Worm (Caenorhabditis elegans) whole organism, young adult: Measurements from ENCODE around the gene ttbk-8.1.
"Not testable (repeated sequence)": the region's sequence is repeated elsewhere in the genome, so short reads cannot be mapped to it uniquely, and the experiment has no call there.

Source experiments
- B0019.2 ChIP-seq: fragments of 200-800 bp; sonication (Bioruptor generic); conservative IDR thresholded peaks from 2 replicates; pipeline ENCODE4 v1.3.6; 2022; ENCODE audit warnings: missing genetic modification reagents, missing genetic modification characterization, missing compliant biosample characterization
- B0261.1 ChIP-seq: sonication (generic microtip); optimal IDR thresholded peaks from 2 replicates; lab custom pipeline; 2016; ENCODE audit warnings: mild to moderate bottlenecking, missing genetic modification characterization, moderate library complexity, missing compliant biosample characterization
- D2030.7 ChIP-seq: fragments of 200-800 bp; sonication (Bioruptor generic); IDR thresholded peaks from 2 replicates; pipeline ENCODE4 v1.3.6; 2022; ENCODE audit warnings: missing genetic modification reagents, missing genetic modification characterization, missing compliant biosample characterization
- F37B4.10 ChIP-seq: fragments of 200-800 bp; sonication (Bioruptor generic); IDR thresholded peaks from 2 replicates; pipeline ENCODE4 v1.3.6; 2022; ENCODE audit warnings: missing genetic modification characterization, missing compliant biosample characterization
- F49E8.2 ChIP-seq: sonication (generic microtip); optimal IDR thresholded peaks from 3 replicates; lab custom pipeline; 2017; ENCODE audit warnings: missing genetic modification characterization, mild to moderate bottlenecking, missing compliant biosample characterization, antibody characterized with exemption, moderate library complexity; ENCODE audit not compliant: insufficient read depth
- Y53F4B.3 ChIP-seq: fragments of 200-800 bp; sonication (Bioruptor generic); IDR thresholded peaks from 2 replicates; pipeline ENCODE4 v1.3.6; 2022; ENCODE audit warnings: missing genetic modification reagents, missing genetic modification characterization, missing compliant biosample characterization
- attf-3 ChIP-seq: fragments of 200-800 bp; sonication (Bioruptor generic); conservative IDR thresholded peaks from 2 replicates; pipeline ENCODE4 v1.3.6; 2022; ENCODE audit warnings: missing genetic modification reagents, missing genetic modification characterization, missing compliant biosample characterization
- attf-6 ChIP-seq: fragments of 200-800 bp; sonication (Bioruptor generic); IDR thresholded peaks from 2 replicates; pipeline ENCODE4 v1.3.6; 2022; ENCODE audit warnings: missing genetic modification reagents, missing genetic modification characterization, missing compliant biosample characterization
- ceh-100 ChIP-seq: fragments of 200-800 bp; sonication (Bioruptor generic); IDR thresholded peaks from 2 replicates; pipeline ENCODE4 v1.3.6; 2022; ENCODE audit warnings: missing genetic modification reagents, missing genetic modification characterization, missing compliant biosample characterization
- ceh-91 ChIP-seq: fragments of 200-800 bp; sonication (Bioruptor generic); IDR thresholded peaks from 2 replicates; pipeline ENCODE4 v1.3.6; 2022; ENCODE audit warnings: missing genetic modification reagents, missing genetic modification characterization, missing compliant biosample characterization
- dpl-1 ChIP-seq: fragments of 150-350 bp; optimal IDR thresholded peaks from 2 replicates; lab custom pipeline; 2014; ENCODE audit warnings: missing biosample characterization, missing genetic modification reagents, missing genetic modification characterization
- ekl-4 ChIP-seq: fragments of 200-800 bp; sonication (Bioruptor generic); IDR thresholded peaks from 2 replicates; pipeline ENCODE4 v1.3.6; 2022; ENCODE audit warnings: missing genetic modification reagents, missing genetic modification characterization, missing compliant biosample characterization
- hmg-1.2 ChIP-seq: fragments of 200-800 bp; sonication (Bioruptor generic); IDR thresholded peaks from 2 replicates; pipeline ENCODE4 v1.3.6; 2022; ENCODE audit warnings: missing genetic modification reagents, missing genetic modification characterization, missing compliant biosample characterization
- let-526 ChIP-seq: fragments of 200-800 bp; sonication (Bioruptor generic); IDR thresholded peaks from 2 replicates; pipeline ENCODE4 v1.3.6; 2022; ENCODE audit warnings: missing genetic modification reagents, missing genetic modification characterization, missing compliant biosample characterization
- lin-26 ChIP-seq: fragments of 200-800 bp; sonication (Bioruptor generic); IDR thresholded peaks from 2 replicates; pipeline ENCODE4 v1.3.6; 2022; ENCODE audit warnings: missing genetic modification reagents, missing genetic modification characterization, missing compliant biosample characterization
- lsl-1 ChIP-seq: fragments of 200-800 bp; sonication (Bioruptor generic); optimal IDR thresholded peaks from 2 replicates; lab custom pipeline; 2018; ENCODE audit warnings: mild to moderate bottlenecking, missing genetic modification characterization, moderate library complexity, missing compliant biosample characterization
- lsy-27 ChIP-seq: sonication (generic microtip); optimal IDR thresholded peaks from 2 replicates; lab custom pipeline; 2017; ENCODE audit warnings: missing genetic modification characterization, mild to moderate bottlenecking, missing compliant biosample characterization, antibody characterized with exemption, missing genotype, borderline replicate concordance; ENCODE audit not compliant: insufficient read depth
- madf-6 ChIP-seq: fragments of 200-800 bp; sonication (Bioruptor generic); IDR thresholded peaks from 2 replicates; pipeline ENCODE4 v1.3.6; 2022; ENCODE audit warnings: missing genetic modification reagents, missing genetic modification characterization, missing compliant biosample characterization
- mcd-1 ChIP-seq: fragments of 200-800 bp; sonication (Bioruptor generic); IDR thresholded peaks from 2 replicates; pipeline ENCODE4 v1.3.6; 2022; ENCODE audit warnings: missing genetic modification reagents, missing genetic modification characterization, missing compliant biosample characterization
- mel-28 ChIP-seq: sonication (generic microtip); optimal IDR thresholded peaks from 2 replicates; lab custom pipeline; 2016; ENCODE audit warnings: borderline replicate concordance, mild to moderate bottlenecking, missing genetic modification characterization, missing compliant biosample characterization
- mxl-1 ChIP-seq: sonication (generic microtip); optimal IDR thresholded peaks from 2 replicates; lab custom pipeline; 2016; ENCODE audit warnings: missing genetic modification characterization, missing compliant biosample characterization
- nfyb-1 ChIP-seq: fragments of 200-800 bp; sonication (Bioruptor generic); IDR thresholded peaks from 2 replicates; pipeline ENCODE4 v1.3.6; 2022; ENCODE audit warnings: missing genetic modification reagents, missing genetic modification characterization, missing compliant biosample characterization
- rcor-1 ChIP-seq: fragments of 200-800 bp; sonication (Bioruptor generic); IDR thresholded peaks from 2 replicates; pipeline ENCODE4 v1.3.6; 2022; ENCODE audit warnings: missing genetic modification reagents, missing genetic modification characterization, missing compliant biosample characterization
- rpc-1 ChIP-seq, 2 experiments: fragments of 150-350 bp in 1 of 2; sonication (generic microtip) in 1 of 2; optimal IDR thresholded peaks; 2 replicates each; lab custom pipeline; 2014 to 2018; ENCODE audit warnings: missing biosample characterization in 1 of 2, missing genetic modification characterization in 1 of 2, missing genetic modification reagents in 1 of 2, missing genotype in 1 of 2
- snpc-1.3 ChIP-seq: sonication (generic microtip); optimal IDR thresholded peaks from 2 replicates; lab custom pipeline; 2017; ENCODE audit warnings: missing genetic modification characterization, mild to moderate bottlenecking, missing compliant biosample characterization, antibody characterized with exemption, moderate library complexity, missing genotype, missing genetic modification reagents; ENCODE audit not compliant: insufficient read depth
- snpc-4 ChIP-seq, 5 experiments: fragments of 150-350 bp in 1 of 5; sonication (generic microtip) in 4 of 5; optimal IDR thresholded peaks; 2 replicates each; lab custom pipeline; 2014 to 2018; ENCODE audit warnings: missing genetic modification characterization in 5 of 5, missing biosample characterization in 3 of 5, antibody characterized with exemption in 2 of 5, mild to moderate bottlenecking in 2 of 5, missing compliant biosample characterization in 2 of 5, missing genotype in 2 of 5, moderate library complexity in 2 of 5, missing genetic modification reagents in 1 of 5
- tbp1 ChIP-seq: fragments of 200-800 bp; sonication (Bioruptor generic); optimal IDR thresholded peaks from 2 replicates; lab custom pipeline; 2018; ENCODE audit warnings: mild to moderate bottlenecking, missing genetic modification characterization, missing compliant biosample characterization
- ztf-28 ChIP-seq: fragments of 200-800 bp; sonication (Bioruptor generic); IDR thresholded peaks from 2 replicates; pipeline ENCODE4 v1.3.6; 2022; ENCODE audit warnings: missing genetic modification reagents, missing genetic modification characterization, missing compliant biosample characterization

ttbk-8.1 gene

ce11 chrIV:13503365-13504015 is 31.4 kb downstream of the ttbk-8.1 start:
- TF ChIP-seq attf-3 (GFP tag; lab: Robert Waterston, UW) (0 out of 2 replicates have a peak, but pooled peaks have one; percentile 29), madf-6 (peak; percentile 54), D2030.7 (GFP tag; lab: Robert Waterston, UW) (peak; percentile 54), Y53F4B.3 (0 out of 2 replicates have a peak, but pooled peaks have one; percentile 4), dpl-1 (GFP tag; lab: Kevin White, UChicago) (peak; percentile 16), F49E8.2 (peak; percentile 41), ceh-100 (GFP tag; lab: Robert Waterston, UW) (peak; percentile 80), snpc-1.3 (tag; lab: Kevin White, UChicago) (peak; percentile 27), mcd-1 (GFP tag; lab: Robert Waterston, UW) (peak; percentile 54), lsl-1 (GFP tag; lab: Kevin White, UChicago) (peak; percentile 70), ekl-4 (GFP tag; lab: Robert Waterston, UW) (0 out of 2 replicates have a peak, but pooled peaks have one; percentile 12), ceh-91 (GFP tag; lab: Robert Waterston, UW) (peak; percentile 48; the same call in 1 of the 2 replicates), rcor-1 (GFP tag; lab: Robert Waterston, UW) (0 out of 2 replicates have a peak, but pooled peaks have one; percentile 10), attf-6 (GFP tag; lab: Robert Waterston, UW) (peak; percentile 37), ztf-28 (GFP tag; lab: Robert Waterston, UW) (peak; percentile 5; the same call in 1 of the 2 replicates), snpc-4 (tag; optimal IDR thresholded peaks at IDR 0.05; lab: Kevin White, UChicago) (peak in 2 of 4 experiments; percentile 45 to 48)
- TF ChIP-seq snpc-4 (GFP tag; optimal IDR thresholded peaks at IDR 0.05; lab: Kevin White, UChicago) = not testable (repeated sequence)
- TF ChIP-seq, all 124 proteins: peak for 16; not testable (repeated sequence) for 108

- TF ChIP-seq hmg-1.2 (GFP tag; lab: Robert Waterston, UW) (peak; percentile 24; the same call in 1 of the 2 replicates), B0261.1 (tag; lab: Kevin White, UChicago) (peak; percentile 33), lin-26 (GFP tag; lab: Robert Waterston, UW) (peak; percentile 54; the same call in 1 of the 2 replicates), madf-6 (peak; percentile 8; the same call in 1 of the 2 replicates), rpc-1 (tag; optimal IDR thresholded peaks at IDR 0.05; lab: Kevin White, UChicago) (peak; percentile 46), tbp1 (GFP tag; lab: Kevin White, UChicago) (peak; percentile 65), attf-6 (GFP tag; lab: Robert Waterston, UW) (0 out of 2 replicates have a peak, but pooled peaks have one; percentile 8)
- not testable (repeated sequence) for TF ChIP-seq rpc-1 (optimal IDR thresholded peaks at IDR 0.05; lab: Kevin White, UChicago)
Observed at ce11 chrIV:13504065-13504464, 32.0 kb downstream of the ttbk-8.1 start.

ce11 chrIV:13505144-13505543 is 33.0 kb downstream of the ttbk-8.1 start, which contains the start of gene seld-1:
Gene seld-1, plus strand, starts transcription at chrIV:13505444.
- TF ChIP-seq F37B4.10 (GFP tag; lab: Robert Waterston, UW) (no peak), lsy-27 (tag; lab: Kevin White, UChicago) (no peak), B0019.2 (GFP tag; lab: Robert Waterston, UW) (no peak), attf-6 (GFP tag; lab: Robert Waterston, UW) (no peak), mel-28 (tag; lab: Kevin White, UChicago) (no peak), attf-3 (GFP tag; lab: Robert Waterston, UW) (no peak)

DNA sequence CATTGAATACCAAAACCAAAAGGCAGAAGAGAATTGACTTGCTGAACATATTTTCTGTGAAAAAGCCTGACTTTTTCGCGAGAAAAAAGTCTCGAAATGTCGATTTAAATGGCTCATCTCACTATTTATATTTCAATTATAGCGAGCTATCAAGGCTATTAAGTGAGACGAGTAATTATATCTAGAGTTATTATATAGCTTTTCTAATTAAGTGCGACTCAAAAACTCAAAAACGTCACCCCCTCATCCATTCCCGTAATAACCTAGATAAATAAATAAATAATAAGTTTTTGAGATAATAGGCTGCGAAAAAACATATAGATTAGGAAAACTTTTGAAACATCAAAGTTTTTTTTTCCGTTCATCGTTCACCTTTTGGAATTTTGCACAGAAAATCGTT is 33.6 kb downstream of the ttbk-8.1 start, which contains the start of gene nlp-17:
Gene nlp-17, minus strand, starts transcription at position 101 of the 400 bp plus-strand sequence.
- TF ChIP-seq mxl-1 (tag; lab: Kevin White, UChicago) (no peak), nfyb-1 (no peak), let-526 (GFP tag; lab: Robert Waterston, UW) (no peak), hmg-1.2 (GFP tag; lab: Robert Waterston, UW) (no peak), mcd-1 (GFP tag; lab: Robert Waterston, UW) (no peak)
